Worm (Caenorhabditis elegans) whole organism, L3 larva: Measurements from ENCODE around the gene F10D7.3.

ENCODE experiments used
- R02D3.7 ChIP-seq: fragments of 150-350 bp; optimal IDR thresholded peaks from 2 replicates; lab custom pipeline; 2014; ENCODE audit warnings: missing biosample characterization, missing genetic modification characterization
- aly-2 ChIP-seq: fragments of 150-350 bp; optimal IDR thresholded peaks from 2 replicates; lab custom pipeline; 2014; ENCODE audit warnings: missing biosample characterization, missing genetic modification characterization
- ceh-16 ChIP-seq: sonication (generic microtip); optimal IDR thresholded peaks from 2 replicates; lab custom pipeline; 2017; ENCODE audit warnings: missing biosample characterization, missing genetic modification characterization
- daf-12 ChIP-seq: fragments of 150-350 bp; optimal IDR thresholded peaks from 2 replicates; lab custom pipeline; 2014; ENCODE audit warnings: missing biosample characterization, missing genetic modification reagents, missing genetic modification characterization
- egl-27 ChIP-seq: sonication (generic microtip); optimal IDR thresholded peaks from 4 replicates; lab custom pipeline; 2017; ENCODE audit warnings: missing biosample characterization, missing genetic modification reagents, missing genetic modification characterization
- egl-5 ChIP-seq: fragments of 150-350 bp; optimal IDR thresholded peaks from 2 replicates; lab custom pipeline; 2017; ENCODE audit warnings: missing biosample characterization, missing genetic modification reagents, missing genetic modification characterization, inconsistent platforms
- elt-1 ChIP-seq: fragments of 150-350 bp; optimal IDR thresholded peaks from 2 replicates; lab custom pipeline; 2014; ENCODE audit warnings: missing biosample characterization, missing genetic modification characterization
- elt-2 ChIP-seq: sonication (generic microtip); optimal IDR thresholded peaks from 2 replicates; lab custom pipeline; 2016; ENCODE audit warnings: missing genetic modification reagents, mild to moderate bottlenecking, missing genetic modification characterization, missing compliant biosample characterization
- elt-3 ChIP-seq, 3 experiments: fragments of 150-350 bp in 1 of 3; sonication (generic microtip) in 2 of 3; optimal IDR thresholded peaks; 2 replicates in 2 of 3; 4 replicates in 1 of 3; lab custom pipeline; 2014 to 2017; ENCODE audit warnings: missing biosample characterization in 3 of 3, missing genetic modification characterization in 3 of 3
- fkh-10 ChIP-seq: sonication (generic microtip); optimal IDR thresholded peaks from 2 replicates; lab custom pipeline; 2017; ENCODE audit warnings: missing biosample characterization, missing genetic modification reagents, missing genetic modification characterization
- hmg-11 ChIP-seq: sonication (generic microtip); optimal IDR thresholded peaks from 2 replicates; lab custom pipeline; 2016; ENCODE audit warnings: missing genetic modification characterization, missing compliant biosample characterization
- jun-1 ChIP-seq: fragments of 150-350 bp; optimal IDR thresholded peaks from 2 replicates; lab custom pipeline; 2014; ENCODE audit warnings: missing biosample characterization, missing genetic modification reagents, missing genetic modification characterization
- lin-15B ChIP-seq: fragments of 150-350 bp; optimal IDR thresholded peaks from 2 replicates; lab custom pipeline; 2014; ENCODE audit warnings: missing biosample characterization, missing genetic modification characterization
- lin-39 ChIP-seq: fragments of 150-350 bp; optimal IDR thresholded peaks from 2 replicates; lab custom pipeline; 2018; ENCODE audit warnings: missing biosample characterization, missing genetic modification reagents, missing genetic modification characterization
- lsy-12 ChIP-seq: sonication (generic microtip); optimal IDR thresholded peaks from 2 replicates; lab custom pipeline; 2016; ENCODE audit warnings: mild to moderate bottlenecking, missing genetic modification characterization, missing compliant biosample characterization
- mdl-1 ChIP-seq: fragments of 150-350 bp; optimal IDR thresholded peaks from 2 replicates; lab custom pipeline; 2014; ENCODE audit warnings: missing biosample characterization, missing genetic modification characterization
- nfya-1 ChIP-seq: sonication (generic microtip); optimal IDR thresholded peaks from 2 replicates; lab custom pipeline; 2017; ENCODE audit warnings: missing genetic modification characterization, mild to moderate bottlenecking, missing compliant biosample characterization, antibody characterized with exemption, moderate library complexity; ENCODE audit not compliant: insufficient read depth
- nhr-11 ChIP-seq: fragments of 150-350 bp; optimal IDR thresholded peaks from 2 replicates; lab custom pipeline; 2014; ENCODE audit warnings: missing biosample characterization, missing genetic modification characterization
- nhr-23 ChIP-seq: fragments of 150-350 bp; optimal IDR thresholded peaks from 2 replicates; lab custom pipeline; 2014; ENCODE audit warnings: missing biosample characterization, missing genetic modification reagents, missing genetic modification characterization
- nhr-237 ChIP-seq: fragments of 150-350 bp; optimal IDR thresholded peaks from 2 replicates; lab custom pipeline; 2014; ENCODE audit warnings: missing biosample characterization, missing genetic modification characterization
- nhr-25 ChIP-seq: sonication (generic microtip); optimal IDR thresholded peaks from 2 replicates; lab custom pipeline; 2017; ENCODE audit warnings: missing biosample characterization, missing genetic modification characterization
- nhr-28 ChIP-seq: fragments of 150-350 bp; optimal IDR thresholded peaks from 2 replicates; lab custom pipeline; 2014; ENCODE audit warnings: missing biosample characterization, missing genetic modification characterization
- nhr-76 ChIP-seq: fragments of 150-350 bp; sonication (generic microtip); optimal IDR thresholded peaks from 5 replicates; lab custom pipeline; 2014; ENCODE audit warnings: missing biosample characterization, missing genetic modification characterization
- nhr-77 ChIP-seq: fragments of 150-350 bp; optimal IDR thresholded peaks from 2 replicates; lab custom pipeline; 2014; ENCODE audit warnings: missing biosample characterization, missing genetic modification characterization
- pha-4 ChIP-seq: fragments of 150-350 bp; optimal IDR thresholded peaks from 2 replicates; lab custom pipeline; 2014; ENCODE audit warnings: missing biosample characterization, missing genetic modification reagents, missing genetic modification characterization
- pqm-1 ChIP-seq: fragments of 150-350 bp; optimal IDR thresholded peaks from 2 replicates; lab custom pipeline; 2017; ENCODE audit warnings: missing biosample characterization, missing genetic modification characterization, inconsistent platforms
- sea-2 ChIP-seq: fragments of 150-350 bp; sonication (generic microtip); optimal IDR thresholded peaks from 4 replicates; lab custom pipeline; 2014; ENCODE audit warnings: missing biosample characterization, missing genetic modification reagents, missing genetic modification characterization
- snpc-4 ChIP-seq: fragments of 150-350 bp; optimal IDR thresholded peaks from 2 replicates; lab custom pipeline; 2014; ENCODE audit warnings: missing biosample characterization, missing genetic modification characterization
- tbx-2 ChIP-seq: sonication (generic microtip); optimal IDR thresholded peaks from 2 replicates; lab custom pipeline; 2016; ENCODE audit warnings: mild to moderate bottlenecking, missing genetic modification characterization, missing compliant biosample characterization
- zag-1 ChIP-seq: fragments of 150-350 bp; optimal IDR thresholded peaks from 2 replicates; lab custom pipeline; 2014; ENCODE audit warnings: missing biosample characterization, missing genetic modification characterization
- ztf-4 ChIP-seq: fragments of 150-350 bp; optimal IDR thresholded peaks from 2 replicates; lab custom pipeline; 2014; ENCODE audit warnings: missing biosample characterization, missing genetic modification characterization

The F10D7.3 gene

ce11 chrX:17391515-17391914, 17.1 kb upstream of the F10D7.3 start, which contains the start of gene F10D7.5:
F10D7.5 (minus strand) TSS chrX:17391615.
- TF ChIP-seq lin-39 (tag; lab: Kevin White, UChicago) (no peak), nhr-25 (tag; lab: Kevin White, UChicago) (no peak), lsy-12 (tag; lab: Kevin White, UChicago) (no peak), lin-15B (no peak), egl-27 (tag; lab: Kevin White, UChicago) (no peak), pqm-1 (tag; lab: Kevin White, UChicago) (no peak), nhr-11 (tag; lab: Kevin White, UChicago) (no peak), elt-2 (tag; lab: Kevin White, UChicago) (no peak), mdl-1 (tag; lab: Kevin White, UChicago) (no peak), nhr-237 (tag; lab: Kevin White, UChicago) (no peak), nhr-77 (tag; lab: Kevin White, UChicago) (no peak), daf-12 (tag; lab: Kevin White, UChicago) (no peak)

ce11 chrX:17390531-17390930, 16.1 kb upstream of the F10D7.3 start:
- TF ChIP-seq hmg-11 (tag; lab: Kevin White, UChicago) (no peak), aly-2 (tag; lab: Kevin White, UChicago) (no peak), ceh-16 (tag; lab: Kevin White, UChicago) (no peak), egl-5 (tag; lab: Kevin White, UChicago) (no peak), mdl-1 (tag; lab: Kevin White, UChicago) (no peak), nhr-23 (tag; lab: Kevin White, UChicago) (no peak), R02D3.7 (tag; lab: Kevin White, UChicago) (no peak), egl-27 (tag; lab: Kevin White, UChicago) (no peak), nfya-1 (tag; lab: Kevin White, UChicago) (no peak), nhr-76 (tag; lab: Kevin White, UChicago) (no peak), tbx-2 (tag; lab: Kevin White, UChicago) (no peak)

- TF ChIP-seq pqm-1 (tag; lab: Kevin White, UChicago), result peak; percentile 21
- TF ChIP-seq elt-2 (tag; lab: Kevin White, UChicago), result peak; percentile 25
- TF ChIP-seq ceh-16 (tag; lab: Kevin White, UChicago), result no peak
- peak; percentile 35 for TF ChIP-seq pha-4 (tag; lab: Kevin White, UChicago)
Measured at ce11 chrX:17386130-17386529, 11.7 kb upstream of the F10D7.3 start.

ce11 chrX:17385102-17385501, 10.7 kb upstream of the F10D7.3 start:
- TF ChIP-seq nhr-11 (tag; lab: Kevin White, UChicago), result peak; percentile 38
- TF ChIP-seq pha-4 (tag; lab: Kevin White, UChicago), result no peak

ce11 chrX:17384343-17384742, 9.9 kb upstream of the F10D7.3 start:
- no peak for TF ChIP-seq nhr-28 (tag; lab: Kevin White, UChicago)
- TF ChIP-seq fkh-10 (GFP tag; lab: Kevin White, UChicago), result no peak
- no peak for TF ChIP-seq nhr-77 (tag; lab: Kevin White, UChicago)
- TF ChIP-seq sea-2 (GFP tag; lab: Kevin White, UChicago), result no peak
- TF ChIP-seq elt-1 (tag; lab: Kevin White, UChicago), result no peak
- TF ChIP-seq lsy-12 (tag; lab: Kevin White, UChicago), result no peak
- no peak for TF ChIP-seq zag-1 (tag; lab: Kevin White, UChicago)
- no peak for TF ChIP-seq nfya-1 (tag; lab: Kevin White, UChicago)
- no peak for TF ChIP-seq lin-15B
- no peak for TF ChIP-seq jun-1
- TF ChIP-seq pqm-1 (tag; lab: Kevin White, UChicago), result no peak
- no peak for TF ChIP-seq ceh-16 (tag; lab: Kevin White, UChicago)
- TF ChIP-seq nhr-237 (tag; lab: Kevin White, UChicago), result no peak

- TF ChIP-seq snpc-4 (no peak), elt-3 (tag; optimal IDR thresholded peaks at IDR 0.05; lab: Kevin White, UChicago) (no peak), nhr-77 (tag; lab: Kevin White, UChicago) (no peak), nhr-23 (tag; lab: Kevin White, UChicago) (no peak), ztf-4 (tag; lab: Kevin White, UChicago) (no peak)
- TF ChIP-seq, all 47 proteins: peak for 0
Measured at ce11 chrX:17381975-17382374, 7.5 kb upstream of the F10D7.3 start, which contains the start of gene F10D7.4. F10D7.4 (minus strand) TSS chrX:17382075.
